Worm (Caenorhabditis elegans) whole organism, mixed stage, embryonic: Measurements from ENCODE around the gene nex-4.

Experiments used
- M03D4.4 ChIP-seq: sonication (generic microtip); optimal IDR thresholded peaks from 2 replicates; lab custom pipeline; 2017; ENCODE audit warnings: mild to moderate bottlenecking, missing genetic modification characterization, missing compliant biosample characterization
- bed-3 ChIP-seq: fragments of 200-800 bp; sonication (Bioruptor generic); optimal IDR thresholded peaks from 3 replicates; lab custom pipeline; 2018; ENCODE audit warnings: mild to moderate bottlenecking, missing genetic modification characterization, moderate library complexity, missing compliant biosample characterization
- blmp-1 ChIP-seq: fragments of 150-350 bp; optimal IDR thresholded peaks from 2 replicates; lab custom pipeline; 2014; ENCODE audit warnings: missing biosample characterization, missing genetic modification characterization
- ceh-39 ChIP-seq: fragments of 150-350 bp; optimal IDR thresholded peaks from 2 replicates; lab custom pipeline; 2014; ENCODE audit warnings: missing biosample characterization, missing genetic modification characterization
- ceh-43 ChIP-seq: fragments of 200-800 bp; sonication (Bioruptor generic); optimal IDR thresholded peaks from 2 replicates; lab custom pipeline; 2018; ENCODE audit warnings: mild to moderate bottlenecking, missing genetic modification characterization, moderate library complexity, missing compliant biosample characterization
- ceh-83 ChIP-seq: fragments of 200-800 bp; sonication (Bioruptor generic); optimal IDR thresholded peaks from 2 replicates; lab custom pipeline; 2018; ENCODE audit warnings: mild to moderate bottlenecking, missing genetic modification characterization, missing compliant biosample characterization
- ces-1 ChIP-seq: fragments of 150-350 bp; optimal IDR thresholded peaks from 2 replicates; lab custom pipeline; 2014; ENCODE audit warnings: missing biosample characterization, missing genetic modification reagents, missing genetic modification characterization
- cnd-1 ChIP-seq: fragments of 200-800 bp; sonication (Bioruptor generic); optimal IDR thresholded peaks from 2 replicates; lab custom pipeline; 2018; ENCODE audit warnings: mild to moderate bottlenecking, missing genetic modification characterization, missing compliant biosample characterization
- drap-1 ChIP-seq: fragments of 200-800 bp; sonication (Bioruptor generic); optimal IDR thresholded peaks from 3 replicates; lab custom pipeline; 2018; ENCODE audit warnings: mild to moderate bottlenecking, missing genetic modification characterization, missing compliant biosample characterization
- elt-1 ChIP-seq: sonication (generic microtip); optimal IDR thresholded peaks from 2 replicates; lab custom pipeline; 2017; ENCODE audit warnings: missing genetic modification characterization, mild to moderate bottlenecking, missing compliant biosample characterization, antibody characterized with exemption, moderate library complexity, borderline replicate concordance; ENCODE audit not compliant: insufficient read depth
- elt-3 ChIP-seq: fragments of 150-350 bp; optimal IDR thresholded peaks from 2 replicates; lab custom pipeline; 2014; ENCODE audit warnings: missing biosample characterization, missing genetic modification characterization
- flh-1 ChIP-seq: fragments of 200-800 bp; sonication (Bioruptor generic); optimal IDR thresholded peaks from 2 replicates; lab custom pipeline; 2018; ENCODE audit warnings: mild to moderate bottlenecking, missing genetic modification characterization, moderate library complexity, missing compliant biosample characterization
- ham-2 ChIP-seq: fragments of 200-800 bp; sonication (Bioruptor generic); optimal IDR thresholded peaks from 2 replicates; lab custom pipeline; 2018; ENCODE audit warnings: mild to moderate bottlenecking, missing genetic modification characterization, missing compliant biosample characterization
- hlh-1 ChIP-seq: fragments of 150-350 bp; optimal IDR thresholded peaks from 2 replicates; lab custom pipeline; 2014; ENCODE audit warnings: missing biosample characterization, missing genetic modification reagents, missing genetic modification characterization
- lin-32 ChIP-seq: fragments of 200-800 bp; sonication (Bioruptor generic); optimal IDR thresholded peaks from 2 replicates; lab custom pipeline; 2018; ENCODE audit warnings: mild to moderate bottlenecking, missing genetic modification characterization, missing compliant biosample characterization
- lsy-2 ChIP-seq: fragments of 150-350 bp; optimal IDR thresholded peaks from 2 replicates; lab custom pipeline; 2014; ENCODE audit warnings: missing biosample characterization, missing genetic modification characterization
- mab-5 ChIP-seq: fragments of 150-350 bp; optimal IDR thresholded peaks from 2 replicates; lab custom pipeline; 2014; ENCODE audit warnings: missing biosample characterization, missing genetic modification characterization
- mep-1 ChIP-seq: fragments of 150-350 bp; optimal IDR thresholded peaks from 2 replicates; lab custom pipeline; 2017; ENCODE audit warnings: missing biosample characterization, missing genetic modification reagents, missing genetic modification characterization, inconsistent platforms
- nhr-12 ChIP-seq: fragments of 150-350 bp; optimal IDR thresholded peaks from 2 replicates; lab custom pipeline; 2014; ENCODE audit warnings: missing biosample characterization, missing genetic modification characterization
- nhr-2 ChIP-seq: fragments of 150-350 bp; optimal IDR thresholded peaks from 2 replicates; lab custom pipeline; 2014; ENCODE audit warnings: missing biosample characterization, missing genetic modification characterization
- nhr-237 ChIP-seq: fragments of 150-350 bp; optimal IDR thresholded peaks from 2 replicates; lab custom pipeline; 2014; ENCODE audit warnings: missing biosample characterization, missing genetic modification characterization
- nhr-28 ChIP-seq: fragments of 150-350 bp; optimal IDR thresholded peaks from 2 replicates; lab custom pipeline; 2014; ENCODE audit warnings: missing biosample characterization, missing genetic modification characterization
- nhr-76 ChIP-seq: sonication (generic microtip); optimal IDR thresholded peaks from 2 replicates; lab custom pipeline; 2017; ENCODE audit warnings: missing biosample characterization, missing genetic modification characterization
- pha-4 ChIP-seq: fragments of 150-350 bp; optimal IDR thresholded peaks from 2 replicates; lab custom pipeline; 2018; ENCODE audit warnings: missing biosample characterization, missing genetic modification reagents, missing genetic modification characterization
- sem-2 ChIP-seq: fragments of 200-800 bp; sonication (Bioruptor generic); optimal IDR thresholded peaks from 2 replicates; lab custom pipeline; 2018; ENCODE audit warnings: mild to moderate bottlenecking, missing genetic modification characterization, missing compliant biosample characterization
- snpc-4 ChIP-seq: fragments of 150-350 bp; optimal IDR thresholded peaks from 2 replicates; lab custom pipeline; 2014; ENCODE audit warnings: missing biosample characterization, missing genetic modification characterization
- sptf-1 ChIP-seq: sonication (generic microtip); optimal IDR thresholded peaks from 2 replicates; lab custom pipeline; 2017; ENCODE audit warnings: mild to moderate bottlenecking, missing genetic modification characterization, moderate library complexity, missing compliant biosample characterization
- tbx-8 ChIP-seq: fragments of 200-800 bp; sonication (Bioruptor generic); optimal IDR thresholded peaks from 2 replicates; lab custom pipeline; 2018; ENCODE audit warnings: mild to moderate bottlenecking, missing genetic modification characterization, moderate library complexity, missing compliant biosample characterization
- unc-120 ChIP-seq: sonication (generic microtip); optimal IDR thresholded peaks from 2 replicates; lab custom pipeline; 2017; ENCODE audit warnings: missing genetic modification characterization, missing compliant biosample characterization; ENCODE audit not compliant: poor library complexity, severe bottlenecking
- unc-39 ChIP-seq: fragments of 150-350 bp; optimal IDR thresholded peaks from 2 replicates; lab custom pipeline; 2014; ENCODE audit warnings: missing biosample characterization, missing genetic modification characterization
- unc-62 ChIP-seq: fragments of 150-350 bp; optimal IDR thresholded peaks from 2 replicates; lab custom pipeline; 2014; ENCODE audit warnings: missing biosample characterization, missing genetic modification reagents, missing genetic modification characterization
- zip-8 ChIP-seq: fragments of 150-350 bp; optimal IDR thresholded peaks from 2 replicates; lab custom pipeline; 2014; ENCODE audit warnings: missing biosample characterization, missing genetic modification characterization
- ztf-11 ChIP-seq: fragments of 150-350 bp; optimal IDR thresholded peaks from 2 replicates; lab custom pipeline; 2014; ENCODE audit warnings: missing biosample characterization, missing genetic modification characterization

Gene nex-4

ce11 chrV:4868698-4869097, 17.5 kb downstream of the nex-4 start:
- TF ChIP-seq tbx-8 (GFP tag; lab: Kevin White, UChicago) (no peak), nhr-76 (tag; lab: Kevin White, UChicago) (no peak), elt-1 (tag; lab: Kevin White, UChicago) (no peak), nhr-2 (tag; lab: Kevin White, UChicago) (no peak), sptf-1 (tag; lab: Kevin White, UChicago) (no peak), unc-39 (no peak), M03D4.4 (no peak), drap-1 (no peak)

ce11 chrV:4870627-4871026, 19.4 kb downstream of the nex-4 start:
- TF ChIP-seq drap-1 (no peak), zip-8 (tag; lab: Kevin White, UChicago) (no peak), nhr-28 (tag; lab: Kevin White, UChicago) (no peak), nhr-76 (tag; lab: Kevin White, UChicago) (no peak), hlh-1 (no peak), ham-2 (no peak), ces-1 (GFP tag; lab: Kevin White, UChicago) (no peak), bed-3 (no peak), flh-1 (GFP tag; lab: Kevin White, UChicago) (no peak)

- no peak for TF ChIP-seq nhr-76 (tag; lab: Kevin White, UChicago)
- TF ChIP-seq tbx-8 (GFP tag; lab: Kevin White, UChicago) = no peak
- TF ChIP-seq nhr-12 = no peak
- TF ChIP-seq M03D4.4 = no peak
- TF ChIP-seq blmp-1 (tag; lab: Kevin White, UChicago) = no peak
- no peak for TF ChIP-seq bed-3
- TF ChIP-seq nhr-237 (tag; lab: Kevin White, UChicago) = no peak
Measured at ce11 chrV:4871992-4872391, 20.8 kb downstream of the nex-4 start, which contains the start of gene srd-33. Gene srd-33, plus strand, starts transcription at chrV:4872292.

ce11 chrV:4877587-4877986, 26.3 kb downstream of the nex-4 start, which contains the start of gene T19H12.6:
Gene T19H12.6, minus strand, starts transcription at chrV:4877687.
- no peak for TF ChIP-seq flh-1 (GFP tag; lab: Kevin White, UChicago)
- no peak for TF ChIP-seq mab-5
- no peak for TF ChIP-seq hlh-1

- no peak for TF ChIP-seq snpc-4 (tag; lab: Kevin White, UChicago)
- TF ChIP-seq nhr-28 (tag; lab: Kevin White, UChicago) = no peak
- TF ChIP-seq unc-120 (tag; lab: Kevin White, UChicago) = no peak
- no peak for TF ChIP-seq ham-2
- TF ChIP-seq sem-2 (GFP tag; lab: Kevin White, UChicago) = no peak
- TF ChIP-seq nhr-2 (tag; lab: Kevin White, UChicago) = no peak
- no peak for TF ChIP-seq mep-1 (tag; lab: Kevin White, UChicago)
- no peak for TF ChIP-seq elt-1 (tag; lab: Kevin White, UChicago)
- TF ChIP-seq unc-39 = no peak
- TF ChIP-seq lsy-2 (tag; lab: Kevin White, UChicago) = no peak
- no peak for TF ChIP-seq lin-32
- no peak for TF ChIP-seq elt-3 (tag; lab: Kevin White, UChicago)
- no peak for TF ChIP-seq ces-1 (GFP tag; lab: Kevin White, UChicago)
- no peak for TF ChIP-seq ztf-11
- no peak for TF ChIP-seq hlh-1
- no peak for TF ChIP-seq ceh-83 (GFP tag; lab: Kevin White, UChicago)
- no peak for TF ChIP-seq cnd-1 (tag; lab: Kevin White, UChicago)
- no peak for TF ChIP-seq M03D4.4
- no peak for TF ChIP-seq pha-4
- TF ChIP-seq nhr-237 (tag; lab: Kevin White, UChicago) = no peak
Measured at ce11 chrV:4879251-4879650, 28.0 kb downstream of the nex-4 start, which contains the start of gene T19H12.15. Gene T19H12.15, minus strand, starts transcription at chrV:4879351.

- TF ChIP-seq elt-3 (tag; lab: Kevin White, UChicago) (no peak), unc-120 (tag; lab: Kevin White, UChicago) (no peak), cnd-1 (tag; lab: Kevin White, UChicago) (no peak), lsy-2 (tag; lab: Kevin White, UChicago) (no peak), unc-62 (no peak), zip-8 (tag; lab: Kevin White, UChicago) (no peak), ceh-39 (tag; lab: Kevin White, UChicago) (no peak), ceh-43 (no peak), M03D4.4 (no peak), nhr-2 (tag; lab: Kevin White, UChicago) (no peak), nhr-28 (tag; lab: Kevin White, UChicago) (no peak)
Measured at ce11 chrV:4881377-4881776, 30.1 kb downstream of the nex-4 start, which contains the start of gene str-32. Gene str-32, minus strand, starts transcription at chrV:4881477.
